Worm (Caenorhabditis elegans): Measurements from ENCODE around the gene nhr-141.

nhr-141 gene

ce11 chrV:7446965-7447364, 2.5 kb downstream of the nhr-141 start, which contains the start of gene F25E5.5:
Gene F25E5.5, plus strand, starts transcription at chrV:7447265.
- TF ChIP-seq hlh-1 (tag; optimal IDR thresholded peaks at IDR 0.05) (no peak), lin-13 (tag; optimal IDR thresholded peaks at IDR 0.05) (no peak), zip-8 (tag; optimal IDR thresholded peaks at IDR 0.05) (no peak), elt-3 (tag; optimal IDR thresholded peaks at IDR 0.05) (no peak), nhr-12 (tag; optimal IDR thresholded peaks at IDR 0.05) (no peak), lsy-2 (tag; optimal IDR thresholded peaks at IDR 0.05) (no peak), flh-1 (GFP tag; optimal IDR thresholded peaks at IDR 0.05) (no peak), nhr-28 (tag; optimal IDR thresholded peaks at IDR 0.05) (no peak), nhr-237 (tag; optimal IDR thresholded peaks at IDR 0.05) (no peak), ceh-83 (GFP tag; optimal IDR thresholded peaks at IDR 0.05) (no peak), cnd-1 (tag; optimal IDR thresholded peaks at IDR 0.05) (no peak), ceh-43 (GFP tag; optimal IDR thresholded peaks at IDR 0.05) (no peak), drap-1 (GFP tag; optimal IDR thresholded peaks at IDR 0.05) (no peak), snpc-4 (tag; optimal IDR thresholded peaks at IDR 0.05) (no peak)

ce11 chrV:7449303-7449827, 4.9 kb downstream of the nhr-141 start, which contains the start of gene try-12:
Gene try-12, plus strand, starts transcription at chrV:7449353.
- TF ChIP-seq ztf-11 (tag; optimal IDR thresholded peaks at IDR 0.05), result no peak
- TF ChIP-seq elt-1 (tag; optimal IDR thresholded peaks at IDR 0.05; ENCODE audit: borderline replicate concordance, insufficient read depth), result no peak
- TF ChIP-seq elt-3 (tag; optimal IDR thresholded peaks at IDR 0.05), result no peak
- TF ChIP-seq nhr-28 (tag; optimal IDR thresholded peaks at IDR 0.05), result no peak

- TF ChIP-seq drap-1 (GFP tag; optimal IDR thresholded peaks at IDR 0.05) (no peak), elt-1 (tag; optimal IDR thresholded peaks at IDR 0.05; ENCODE audit: borderline replicate concordance, insufficient read depth) (no peak), pha-4 (tag; optimal IDR thresholded peaks at IDR 0.05) (no peak), bed-3 (GFP tag; optimal IDR thresholded peaks at IDR 0.05) (no peak), nhr-2 (tag; optimal IDR thresholded peaks at IDR 0.05) (no peak), elt-3 (tag; optimal IDR thresholded peaks at IDR 0.05) (no peak), ztf-11 (tag; optimal IDR thresholded peaks at IDR 0.05) (no peak), tbx-8 (GFP tag; optimal IDR thresholded peaks at IDR 0.05) (no peak), lsy-2 (tag; optimal IDR thresholded peaks at IDR 0.05) (no peak), mep-1 (tag; optimal IDR thresholded peaks at IDR 0.05) (no peak), nhr-76 (tag; optimal IDR thresholded peaks at IDR 0.05) (no peak), ceh-39 (tag; optimal IDR thresholded peaks at IDR 0.05) (no peak), mab-5 (tag; optimal IDR thresholded peaks at IDR 0.05) (no peak), mls-2 (tag; optimal IDR thresholded peaks at IDR 0.05) (no peak), unc-120 (tag; optimal IDR thresholded peaks at IDR 0.05; ENCODE audit: poor library complexity, severe bottlenecking) (no peak), hlh-1 (tag; optimal IDR thresholded peaks at IDR 0.05) (no peak), lin-32 (GFP tag; optimal IDR thresholded peaks at IDR 0.05) (no peak), sptf-1 (tag; optimal IDR thresholded peaks at IDR 0.05) (no peak), ceh-83 (GFP tag; optimal IDR thresholded peaks at IDR 0.05) (no peak), zip-8 (tag; optimal IDR thresholded peaks at IDR 0.05) (no peak)
Measured at ce11 chrV:7451421-7451820, 7.0 kb downstream of the nhr-141 start, which contains the start of gene try-11. Gene try-11, plus strand, starts transcription at chrV:7451721.

ce11 chrV:7454236-7454635, 9.8 kb downstream of the nhr-141 start, which contains the start of gene try-8:
Gene try-8, minus strand, starts transcription at chrV:7454336.
- TF ChIP-seq cnd-1 (tag; optimal IDR thresholded peaks at IDR 0.05) (no peak), pha-4 (tag; optimal IDR thresholded peaks at IDR 0.05) (no peak), unc-62 (GFP tag; optimal IDR thresholded peaks at IDR 0.05) (no peak)

ce11 chrV:7455008-7455407, 10.5 kb downstream of the nhr-141 start, which contains the start of gene F25E5.2:
Gene F25E5.2, plus strand, starts transcription at chrV:7455308.
- TF ChIP-seq ceh-43 (GFP tag; optimal IDR thresholded peaks at IDR 0.05) (no peak), elt-3 (tag; optimal IDR thresholded peaks at IDR 0.05) (no peak), zip-8 (tag; optimal IDR thresholded peaks at IDR 0.05) (no peak), flh-1 (GFP tag; optimal IDR thresholded peaks at IDR 0.05) (no peak), mab-5 (tag; optimal IDR thresholded peaks at IDR 0.05) (no peak), nhr-28 (tag; optimal IDR thresholded peaks at IDR 0.05) (no peak), unc-39 (tag; optimal IDR thresholded peaks at IDR 0.05) (no peak), sptf-1 (tag; optimal IDR thresholded peaks at IDR 0.05) (no peak), tbx-8 (GFP tag; optimal IDR thresholded peaks at IDR 0.05) (no peak), nhr-237 (tag; optimal IDR thresholded peaks at IDR 0.05) (no peak), ceh-83 (GFP tag; optimal IDR thresholded peaks at IDR 0.05) (no peak), hlh-1 (tag; optimal IDR thresholded peaks at IDR 0.05) (no peak), ztf-11 (tag; optimal IDR thresholded peaks at IDR 0.05) (no peak), nhr-2 (tag; optimal IDR thresholded peaks at IDR 0.05) (no peak), sem-2 (GFP tag; optimal IDR thresholded peaks at IDR 0.05) (no peak), ceh-39 (tag; optimal IDR thresholded peaks at IDR 0.05) (no peak), drap-1 (GFP tag; optimal IDR thresholded peaks at IDR 0.05) (no peak), pha-4 (tag; optimal IDR thresholded peaks at IDR 0.05) (no peak), mls-2 (tag; optimal IDR thresholded peaks at IDR 0.05) (no peak)
